Fruit fly (Drosophila melanogaster) whole organism, adult: ENCODE results near the gene Trxr2.

Experiments used
- CG11617 ChIP-seq: fragments of 200-800 bp; sonication (Bioruptor generic); optimal IDR thresholded peaks from 2 replicates; lab custom pipeline; 2017; ENCODE audit warnings: mild to moderate bottlenecking, missing biosample characterization, missing genetic modification reagents, missing genetic modification characterization
- CG1620 ChIP-seq: fragments of 200-800 bp; sonication (Bioruptor generic); optimal IDR thresholded peaks from 2 replicates; lab custom pipeline; 2016; ENCODE audit warnings: missing biosample characterization, missing genetic modification characterization
- CG7101 ChIP-seq: fragments of 200-800 bp; sonication (Bioruptor generic); optimal IDR thresholded peaks from 2 replicates; lab custom pipeline; 2018; ENCODE audit warnings: missing biosample characterization, mild to moderate bottlenecking, missing genetic modification characterization, moderate library complexity
- Hr96 ChIP-seq: fragments of 200-800 bp; sonication (Bioruptor generic); optimal IDR thresholded peaks from 2 replicates; lab custom pipeline; 2016; ENCODE audit warnings: missing biosample characterization, missing genetic modification characterization
- Mnt ChIP-seq: fragments of 200-800 bp; sonication (Bioruptor generic); optimal IDR thresholded peaks from 2 replicates; lab custom pipeline; 2016; ENCODE audit warnings: missing biosample characterization, mild to moderate bottlenecking, missing genetic modification characterization
- kay ChIP-seq: fragments of 200-800 bp; sonication (Bioruptor generic); peaks from one replicate; lab custom pipeline; 2016; ENCODE audit warnings: missing biosample characterization, missing genetic modification characterization, borderline replicate concordance
- pad ChIP-seq: fragments of 200-800 bp; sonication (Bioruptor generic); optimal IDR thresholded peaks from 3 replicates; lab custom pipeline; 2017; ENCODE audit warnings: missing biosample characterization, missing genetic modification characterization, mild to moderate bottlenecking, moderate library complexity, missing genetic modification reagents

dm6 chr3L:22504323-22504722 lies 45.7 kb upstream of the Trxr2 start, which contains the start of gene CG43330:
- TF ChIP-seq Mnt (no peak), CG7101 (tag; lab: Kevin White, UChicago) (no peak), pad (GFP tag; lab: Kevin White, UChicago) (no peak), Hr96 (GFP tag; lab: Kevin White, UChicago) (no peak), CG11617 (GFP tag; lab: Kevin White, UChicago) (no peak), CG1620 (GFP tag; lab: Kevin White, UChicago) (no peak), kay (GFP tag; lab: Kevin White, UChicago) (no peak)
